Worm (Caenorhabditis elegans) whole organism, young adult: ENCODE measurements around the gene nhr-158.

Experiments used
- atf-7 ChIP-seq: sonication (generic microtip); optimal IDR thresholded peaks from 2 replicates; lab custom pipeline; 2017; ENCODE audit warnings: mild to moderate bottlenecking, missing genetic modification characterization, missing compliant biosample characterization
- fkh-3 ChIP-seq: sonication (generic microtip); optimal IDR thresholded peaks from 2 replicates; lab custom pipeline; 2016; ENCODE audit warnings: mild to moderate bottlenecking, missing genetic modification characterization, missing compliant biosample characterization
- gei-17 ChIP-seq: fragments of 200-800 bp; sonication (Bioruptor generic); optimal IDR thresholded peaks from 2 replicates; lab custom pipeline; 2018; ENCODE audit warnings: mild to moderate bottlenecking, missing genetic modification characterization, missing compliant biosample characterization
- ztf-22 ChIP-seq: fragments of 200-800 bp; sonication (Bioruptor generic); optimal IDR thresholded peaks from 2 replicates; lab custom pipeline; 2018; ENCODE audit warnings: mild to moderate bottlenecking, missing genetic modification characterization, moderate library complexity, missing compliant biosample characterization
- ztf-3 ChIP-seq: fragments of 200-800 bp; sonication (Bioruptor generic); optimal IDR thresholded peaks from 2 replicates; lab custom pipeline; 2018; ENCODE audit warnings: mild to moderate bottlenecking, missing genetic modification characterization, missing compliant biosample characterization

- no peak for TF ChIP-seq fkh-3
- no peak for TF ChIP-seq ztf-22
- TF ChIP-seq gei-17 (GFP tag; lab: Kevin White, UChicago) = no peak
- TF ChIP-seq ztf-3 (GFP tag; lab: Kevin White, UChicago) = no peak
- no peak for TF ChIP-seq atf-7
Measured at ce11 chrV:3891919-3892318, 18.0 kb upstream of the nhr-158 start, which contains the start of gene C17E7.12.
